Worm (Caenorhabditis elegans) whole organism, late embryonic: ENCODE results near the gene nhr-31.

Experiments used
- F13H6.1 ChIP-seq: sonication (generic microtip); optimal IDR thresholded peaks from 2 replicates; lab custom pipeline; 2016; ENCODE audit warnings: missing genetic modification characterization, missing compliant biosample characterization
- ceh-9 ChIP-seq: sonication (generic microtip); optimal IDR thresholded peaks from 2 replicates; lab custom pipeline; 2016; ENCODE audit warnings: mild to moderate bottlenecking, missing genetic modification characterization, inconsistent platforms, missing compliant biosample characterization
- dmd-4 ChIP-seq: sonication (generic microtip); optimal IDR thresholded peaks from 2 replicates; lab custom pipeline; 2016; ENCODE audit warnings: borderline replicate concordance, missing genetic modification characterization, missing compliant biosample characterization
- dve-1 ChIP-seq: sonication (generic microtip); optimal IDR thresholded peaks from 2 replicates; lab custom pipeline; 2017; ENCODE audit warnings: antibody characterized with exemption, mild to moderate bottlenecking, missing genetic modification characterization, missing compliant biosample characterization
- elt-2 ChIP-seq: sonication (generic microtip); optimal IDR thresholded peaks from 2 replicates; lab custom pipeline; 2016; ENCODE audit warnings: missing genetic modification reagents, missing genetic modification characterization, missing compliant biosample characterization
- hlh-13 ChIP-seq: fragments of 200-800 bp; sonication (Bioruptor generic); optimal IDR thresholded peaks from 2 replicates; lab custom pipeline; 2018; ENCODE audit warnings: mild to moderate bottlenecking, missing genetic modification characterization, missing compliant biosample characterization
- hlh-30 ChIP-seq: sonication (generic microtip); optimal IDR thresholded peaks from 2 replicates; lab custom pipeline; 2017; ENCODE audit warnings: antibody characterized with exemption, missing genetic modification characterization, missing compliant biosample characterization; ENCODE audit not compliant: insufficient read depth
- mec-3 ChIP-seq: sonication (generic microtip); optimal IDR thresholded peaks from 2 replicates; lab custom pipeline; 2016; ENCODE audit warnings: borderline replicate concordance, missing genetic modification characterization, missing compliant biosample characterization
- nhr-11 ChIP-seq: fragments of 150-350 bp; optimal IDR thresholded peaks from 2 replicates; lab custom pipeline; 2014; ENCODE audit warnings: missing biosample characterization, missing genetic modification characterization
- pha-4 ChIP-seq: fragments of 150-350 bp; optimal IDR thresholded peaks from 2 replicates; lab custom pipeline; 2018; ENCODE audit warnings: missing biosample characterization, missing genetic modification reagents, missing genetic modification characterization
- pqm-1 ChIP-seq: sonication (generic microtip); optimal IDR thresholded peaks from 2 replicates; lab custom pipeline; 2016; ENCODE audit warnings: missing genetic modification characterization, missing compliant biosample characterization
- pros-1 ChIP-seq: fragments of 150-350 bp; optimal IDR thresholded peaks from 2 replicates; lab custom pipeline; 2014; ENCODE audit warnings: missing biosample characterization, missing genetic modification reagents, missing genetic modification characterization
- tbx-2 ChIP-seq: sonication (generic microtip); optimal IDR thresholded peaks from 2 replicates; lab custom pipeline; 2016; ENCODE audit warnings: missing genetic modification characterization, missing compliant biosample characterization

ce11 chrIV:8042005-8042404 lies 12.7 kb upstream of the nhr-31 start:
- TF ChIP-seq nhr-11 (tag; lab: Kevin White, UChicago): no peak
- TF ChIP-seq hlh-30 (tag; lab: Kevin White, UChicago): no peak
- no peak for TF ChIP-seq elt-2 (tag; lab: Kevin White, UChicago)
- no peak for TF ChIP-seq dve-1
- TF ChIP-seq hlh-13 (GFP tag; lab: Kevin White, UChicago): no peak
- TF ChIP-seq pha-4 (tag; lab: Kevin White, UChicago): no peak
- no peak for TF ChIP-seq mec-3 (tag; lab: Kevin White, UChicago)
- TF ChIP-seq tbx-2 (tag; lab: Kevin White, UChicago): no peak
- TF ChIP-seq ceh-9 (tag; lab: Kevin White, UChicago): no peak
- no peak for TF ChIP-seq F13H6.1 (tag; lab: Kevin White, UChicago)
- no peak for TF ChIP-seq dmd-4 (tag; lab: Kevin White, UChicago)
- TF ChIP-seq pqm-1 (tag; lab: Kevin White, UChicago): no peak
- no peak for TF ChIP-seq pros-1
